Worm (Caenorhabditis elegans) whole organism, mixed stage, embryonic: ENCODE data around the gene gst-34.

Source experiments
- M03D4.4 ChIP-seq: sonication (generic microtip); optimal IDR thresholded peaks from 2 replicates; lab custom pipeline; 2017; ENCODE audit warnings: mild to moderate bottlenecking, missing genetic modification characterization, missing compliant biosample characterization
- bed-3 ChIP-seq: fragments of 200-800 bp; sonication (Bioruptor generic); optimal IDR thresholded peaks from 3 replicates; lab custom pipeline; 2018; ENCODE audit warnings: mild to moderate bottlenecking, missing genetic modification characterization, moderate library complexity, missing compliant biosample characterization
- ceh-39 ChIP-seq: fragments of 150-350 bp; optimal IDR thresholded peaks from 2 replicates; lab custom pipeline; 2014; ENCODE audit warnings: missing biosample characterization, missing genetic modification characterization
- ceh-83 ChIP-seq: fragments of 200-800 bp; sonication (Bioruptor generic); optimal IDR thresholded peaks from 2 replicates; lab custom pipeline; 2018; ENCODE audit warnings: mild to moderate bottlenecking, missing genetic modification characterization, missing compliant biosample characterization
- ces-1 ChIP-seq: fragments of 150-350 bp; optimal IDR thresholded peaks from 2 replicates; lab custom pipeline; 2014; ENCODE audit warnings: missing biosample characterization, missing genetic modification reagents, missing genetic modification characterization
- cnd-1 ChIP-seq: fragments of 200-800 bp; sonication (Bioruptor generic); optimal IDR thresholded peaks from 2 replicates; lab custom pipeline; 2018; ENCODE audit warnings: mild to moderate bottlenecking, missing genetic modification characterization, missing compliant biosample characterization
- drap-1 ChIP-seq: fragments of 200-800 bp; sonication (Bioruptor generic); optimal IDR thresholded peaks from 3 replicates; lab custom pipeline; 2018; ENCODE audit warnings: mild to moderate bottlenecking, missing genetic modification characterization, missing compliant biosample characterization
- elt-1 ChIP-seq: sonication (generic microtip); optimal IDR thresholded peaks from 2 replicates; lab custom pipeline; 2017; ENCODE audit warnings: missing genetic modification characterization, mild to moderate bottlenecking, missing compliant biosample characterization, antibody characterized with exemption, moderate library complexity, borderline replicate concordance; ENCODE audit not compliant: insufficient read depth
- elt-3 ChIP-seq: fragments of 150-350 bp; optimal IDR thresholded peaks from 2 replicates; lab custom pipeline; 2014; ENCODE audit warnings: missing biosample characterization, missing genetic modification characterization
- flh-1 ChIP-seq: fragments of 200-800 bp; sonication (Bioruptor generic); optimal IDR thresholded peaks from 2 replicates; lab custom pipeline; 2018; ENCODE audit warnings: mild to moderate bottlenecking, missing genetic modification characterization, moderate library complexity, missing compliant biosample characterization
- hlh-1 ChIP-seq: fragments of 150-350 bp; optimal IDR thresholded peaks from 2 replicates; lab custom pipeline; 2014; ENCODE audit warnings: missing biosample characterization, missing genetic modification reagents, missing genetic modification characterization
- lin-13 ChIP-seq: fragments of 150-350 bp; optimal IDR thresholded peaks from 2 replicates; lab custom pipeline; 2014; ENCODE audit warnings: missing biosample characterization, missing genetic modification characterization
- lsy-2 ChIP-seq: fragments of 150-350 bp; optimal IDR thresholded peaks from 2 replicates; lab custom pipeline; 2014; ENCODE audit warnings: missing biosample characterization, missing genetic modification characterization
- mab-5 ChIP-seq: fragments of 150-350 bp; optimal IDR thresholded peaks from 2 replicates; lab custom pipeline; 2014; ENCODE audit warnings: missing biosample characterization, missing genetic modification characterization
- mep-1 ChIP-seq: fragments of 150-350 bp; optimal IDR thresholded peaks from 2 replicates; lab custom pipeline; 2017; ENCODE audit warnings: missing biosample characterization, missing genetic modification reagents, missing genetic modification characterization, inconsistent platforms
- mls-2 ChIP-seq: sonication (generic microtip); optimal IDR thresholded peaks from 2 replicates; lab custom pipeline; 2016; ENCODE audit warnings: mild to moderate bottlenecking, missing genetic modification characterization, moderate library complexity, missing compliant biosample characterization
- nhr-12 ChIP-seq: fragments of 150-350 bp; optimal IDR thresholded peaks from 2 replicates; lab custom pipeline; 2014; ENCODE audit warnings: missing biosample characterization, missing genetic modification characterization
- nhr-2 ChIP-seq: fragments of 150-350 bp; optimal IDR thresholded peaks from 2 replicates; lab custom pipeline; 2014; ENCODE audit warnings: missing biosample characterization, missing genetic modification characterization
- nhr-237 ChIP-seq: fragments of 150-350 bp; optimal IDR thresholded peaks from 2 replicates; lab custom pipeline; 2014; ENCODE audit warnings: missing biosample characterization, missing genetic modification characterization
- nhr-28 ChIP-seq: fragments of 150-350 bp; optimal IDR thresholded peaks from 2 replicates; lab custom pipeline; 2014; ENCODE audit warnings: missing biosample characterization, missing genetic modification characterization
- nhr-76 ChIP-seq: sonication (generic microtip); optimal IDR thresholded peaks from 2 replicates; lab custom pipeline; 2017; ENCODE audit warnings: missing biosample characterization, missing genetic modification characterization
- pha-4 ChIP-seq: fragments of 150-350 bp; optimal IDR thresholded peaks from 2 replicates; lab custom pipeline; 2018; ENCODE audit warnings: missing biosample characterization, missing genetic modification reagents, missing genetic modification characterization
- sem-2 ChIP-seq: fragments of 200-800 bp; sonication (Bioruptor generic); optimal IDR thresholded peaks from 2 replicates; lab custom pipeline; 2018; ENCODE audit warnings: mild to moderate bottlenecking, missing genetic modification characterization, missing compliant biosample characterization
- snpc-4 ChIP-seq: fragments of 150-350 bp; optimal IDR thresholded peaks from 2 replicates; lab custom pipeline; 2014; ENCODE audit warnings: missing biosample characterization, missing genetic modification characterization
- sptf-1 ChIP-seq: sonication (generic microtip); optimal IDR thresholded peaks from 2 replicates; lab custom pipeline; 2017; ENCODE audit warnings: mild to moderate bottlenecking, missing genetic modification characterization, moderate library complexity, missing compliant biosample characterization
- tbx-8 ChIP-seq: fragments of 200-800 bp; sonication (Bioruptor generic); optimal IDR thresholded peaks from 2 replicates; lab custom pipeline; 2018; ENCODE audit warnings: mild to moderate bottlenecking, missing genetic modification characterization, moderate library complexity, missing compliant biosample characterization
- unc-120 ChIP-seq: sonication (generic microtip); optimal IDR thresholded peaks from 2 replicates; lab custom pipeline; 2017; ENCODE audit warnings: missing genetic modification characterization, missing compliant biosample characterization; ENCODE audit not compliant: poor library complexity, severe bottlenecking
- zip-8 ChIP-seq: fragments of 150-350 bp; optimal IDR thresholded peaks from 2 replicates; lab custom pipeline; 2014; ENCODE audit warnings: missing biosample characterization, missing genetic modification characterization
- ztf-11 ChIP-seq: fragments of 150-350 bp; optimal IDR thresholded peaks from 2 replicates; lab custom pipeline; 2014; ENCODE audit warnings: missing biosample characterization, missing genetic modification characterization

Gene gst-34

DNA sequence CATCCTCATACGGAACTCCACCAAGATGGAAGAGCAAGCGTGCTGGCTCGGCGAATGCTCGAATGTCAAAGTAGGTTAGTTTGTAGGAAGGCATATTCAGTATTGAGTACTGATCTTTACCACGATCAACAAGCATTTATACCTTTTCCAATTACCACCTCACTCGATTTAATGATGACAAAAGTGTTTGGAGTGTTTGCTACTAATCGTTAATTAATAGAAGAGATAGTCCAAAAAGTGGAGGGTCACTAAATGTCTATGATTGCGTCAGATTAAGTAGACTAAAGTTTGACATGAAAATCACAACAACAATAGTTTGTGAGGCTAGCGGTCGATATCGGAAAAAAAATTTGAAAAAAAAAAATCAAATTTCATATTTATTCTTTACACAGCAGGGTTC, at the start of gene gst-34:
gst-34 (minus strand) TSS at position 101 of the 400 bp plus-strand sequence.
- TF ChIP-seq pha-4 (tag; lab: Kevin White, UChicago), result no peak

DNA sequence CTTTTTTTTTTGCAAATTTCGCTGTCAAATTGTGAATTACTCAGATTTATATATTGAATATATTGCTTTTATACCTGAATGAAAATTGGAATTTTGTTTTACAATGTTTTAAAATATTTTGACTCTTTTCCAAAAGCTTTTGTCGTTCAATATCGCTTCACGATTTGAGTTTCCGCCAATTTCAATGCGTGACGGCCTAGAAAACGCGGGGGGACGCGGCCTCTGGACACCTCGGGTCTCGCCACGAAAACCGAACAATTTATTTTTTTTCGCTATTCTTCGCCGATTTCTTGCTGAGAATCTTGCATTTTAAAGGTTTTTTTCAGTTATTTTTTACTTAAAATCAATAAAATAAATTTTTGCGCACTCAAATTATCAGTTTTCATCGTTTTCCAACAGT, 49.7 kb upstream of the gst-34 start, which contains the start of gene Y46E12BL.2:
Y46E12BL.2 (plus strand) TSS at position 243 of the 400 bp plus-strand sequence.
- TF ChIP-seq cnd-1 (tag; lab: Kevin White, UChicago) (no peak), mab-5 (no peak), lin-13 (peak; percentile 71), snpc-4 (tag; lab: Kevin White, UChicago) (no peak), sem-2 (no peak), mls-2 (tag; lab: Kevin White, UChicago) (peak; percentile 41), nhr-76 (tag; lab: Kevin White, UChicago) (no peak), sptf-1 (tag; lab: Kevin White, UChicago) (peak; percentile 55), mep-1 (tag; lab: Kevin White, UChicago) (peak; percentile 67), ceh-83 (GFP tag; lab: Kevin White, UChicago) (no peak), bed-3 (GFP tag; lab: Kevin White, UChicago) (no peak), ces-1 (GFP tag; lab: Kevin White, UChicago) (peak; percentile 50), nhr-237 (tag; lab: Kevin White, UChicago) (peak; percentile 75), lsy-2 (tag; lab: Kevin White, UChicago) (peak; percentile 64), ceh-39 (tag; lab: Kevin White, UChicago) (peak; percentile 16), nhr-2 (tag; lab: Kevin White, UChicago) (peak; percentile 3), elt-1 (tag; lab: Kevin White, UChicago) (no peak), ztf-11 (tag; lab: Kevin White, UChicago) (no peak), drap-1 (GFP tag; lab: Kevin White, UChicago) (no peak)

DNA sequence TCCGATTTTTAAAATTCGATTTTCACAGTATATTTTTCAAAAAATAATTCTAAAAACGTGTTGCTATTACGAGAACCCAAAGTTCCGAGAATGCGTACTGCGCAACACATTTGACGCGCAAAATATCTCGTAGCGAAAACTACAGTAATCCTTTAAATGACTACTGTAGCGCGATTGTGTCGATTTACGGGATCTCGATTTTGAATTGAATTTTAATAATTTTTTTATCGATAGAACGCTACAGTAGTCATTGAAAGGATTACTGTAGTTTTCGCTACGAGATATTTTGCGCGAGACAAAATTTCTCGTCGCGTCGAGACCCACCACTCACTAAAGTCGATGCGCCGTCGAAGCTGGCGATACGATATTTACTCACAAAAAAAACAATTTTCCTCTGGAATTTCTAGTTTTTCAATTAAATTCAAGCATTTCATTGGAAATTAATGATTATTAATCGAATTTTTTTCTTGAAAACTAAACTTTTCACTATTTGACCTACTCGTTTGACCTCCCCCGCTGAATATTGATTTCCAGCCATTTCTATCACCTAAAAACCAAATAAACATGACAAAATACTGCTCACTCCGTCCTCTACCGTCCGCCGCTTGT, 46.9 kb upstream of the gst-34 start, which contains the start of gene spsb-2:
spsb-2 (plus strand) TSS at position 559 of the 609 bp plus-strand sequence.
- no peak for TF ChIP-seq ceh-39 (tag; lab: Kevin White, UChicago)
- no peak for TF ChIP-seq M03D4.4 (tag; lab: Kevin White, UChicago)
- no peak for TF ChIP-seq nhr-12 (tag; lab: Kevin White, UChicago)
- no peak for TF ChIP-seq sem-2
- TF ChIP-seq bed-3 (GFP tag; lab: Kevin White, UChicago), result no peak
- TF ChIP-seq flh-1 (GFP tag; lab: Kevin White, UChicago), result no peak
- TF ChIP-seq lsy-2 (tag; lab: Kevin White, UChicago), result no peak
- no peak for TF ChIP-seq sptf-1 (tag; lab: Kevin White, UChicago)
- TF ChIP-seq zip-8 (tag; lab: Kevin White, UChicago), result no peak
- TF ChIP-seq nhr-28 (tag; lab: Kevin White, UChicago), result no peak
- no peak for TF ChIP-seq drap-1 (GFP tag; lab: Kevin White, UChicago)
- TF ChIP-seq ces-1 (GFP tag; lab: Kevin White, UChicago), result no peak
- TF ChIP-seq mls-2 (tag; lab: Kevin White, UChicago), result no peak

DNA sequence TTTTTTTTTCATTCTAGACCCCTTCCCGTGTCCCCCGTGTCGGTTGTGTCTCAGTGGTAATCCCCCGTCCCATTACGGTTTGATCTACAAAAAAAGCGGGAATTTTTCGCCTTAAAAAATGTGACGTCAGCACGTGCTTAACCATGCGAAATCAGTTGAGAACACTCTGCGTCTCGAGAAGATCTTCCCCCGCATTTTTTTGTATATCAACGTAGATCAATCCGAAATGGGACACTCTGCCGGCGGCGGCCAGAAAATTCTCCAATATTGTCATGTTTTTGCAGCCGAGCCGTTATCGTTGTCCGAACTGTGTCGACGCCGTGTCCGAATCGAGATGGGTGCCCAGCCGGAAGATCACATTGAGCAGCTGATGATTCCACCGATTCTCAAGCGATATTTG, 45.0 kb upstream of the gst-34 start:
- TF ChIP-seq sptf-1 (tag; lab: Kevin White, UChicago) (no peak), sem-2 (no peak), unc-120 (no peak), elt-3 (tag; lab: Kevin White, UChicago) (no peak), lin-13 (no peak), ztf-11 (tag; lab: Kevin White, UChicago) (no peak), mep-1 (tag; lab: Kevin White, UChicago) (no peak)

DNA sequence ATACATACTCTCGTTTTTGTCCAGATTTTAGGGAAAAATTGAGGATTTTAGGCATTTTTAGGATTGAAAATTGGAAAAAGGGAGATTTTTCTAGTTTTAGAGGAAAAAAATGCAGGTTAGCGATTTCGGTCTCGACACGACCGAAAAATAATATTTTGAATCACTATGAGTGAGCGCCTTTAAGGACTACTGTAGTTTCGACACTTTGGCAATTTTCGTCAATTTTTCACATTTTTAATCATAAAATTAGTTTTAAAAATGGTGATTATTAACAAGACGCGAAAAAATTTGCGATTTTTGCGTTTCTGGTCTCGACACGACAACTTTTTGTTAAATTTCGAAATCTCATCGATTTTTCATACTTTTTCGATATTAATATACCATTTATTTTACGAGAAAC, 43.8 kb upstream of the gst-34 start:
- TF ChIP-seq elt-3 (tag; lab: Kevin White, UChicago) (no peak), mls-2 (tag; lab: Kevin White, UChicago) (no peak), nhr-76 (tag; lab: Kevin White, UChicago) (no peak), ceh-39 (tag; lab: Kevin White, UChicago) (no peak), sem-2 (no peak), ces-1 (GFP tag; lab: Kevin White, UChicago) (no peak), mab-5 (no peak), hlh-1 (no peak), nhr-28 (tag; lab: Kevin White, UChicago) (no peak), sptf-1 (tag; lab: Kevin White, UChicago) (no peak), tbx-8 (GFP tag; lab: Kevin White, UChicago) (no peak), zip-8 (tag; lab: Kevin White, UChicago) (no peak), nhr-237 (tag; lab: Kevin White, UChicago) (no peak), lsy-2 (tag; lab: Kevin White, UChicago) (no peak), elt-1 (tag; lab: Kevin White, UChicago) (no peak), nhr-12 (tag; lab: Kevin White, UChicago) (no peak)
- TF ChIP-seq, all 35 proteins: peak for 0
